Worm (Caenorhabditis elegans) whole organism, L1 larva: ENCODE measurements around the gene F26G5.1.
A peak's percentile ranks its signal among the peaks of the same experiment; 100 is the strongest.

Experiments
- C04F5.9 ChIP-seq: sonication (generic microtip); optimal IDR thresholded peaks from 2 replicates; lab custom pipeline; 2016; ENCODE audit warnings: missing genetic modification characterization, missing compliant biosample characterization
- alr-1 ChIP-seq: fragments of 200-800 bp; sonication (Bioruptor generic); optimal IDR thresholded peaks from 2 replicates; lab custom pipeline; 2018; ENCODE audit warnings: borderline replicate concordance, mild to moderate bottlenecking, missing genetic modification characterization, missing compliant biosample characterization
- aly-2 ChIP-seq: fragments of 150-350 bp; optimal IDR thresholded peaks from 2 replicates; lab custom pipeline; 2014; ENCODE audit warnings: missing biosample characterization, missing genetic modification characterization
- ceh-88 ChIP-seq: fragments of 200-800 bp; sonication (Bioruptor generic); IDR thresholded peaks from 2 replicates; pipeline ENCODE4 v1.3.6; 2022; ENCODE audit warnings: missing genetic modification characterization, missing compliant biosample characterization
- ces-1 ChIP-seq: fragments of 150-350 bp; optimal IDR thresholded peaks from 2 replicates; lab custom pipeline; 2014; ENCODE audit warnings: missing biosample characterization, missing genetic modification reagents, missing genetic modification characterization
- dsc-1 ChIP-seq: sonication (generic microtip); optimal IDR thresholded peaks from 2 replicates; lab custom pipeline; 2016; ENCODE audit warnings: mild to moderate bottlenecking, missing genetic modification characterization, missing compliant biosample characterization
- efl-1 ChIP-seq, 4 experiments: fragments of 150-350 bp; optimal IDR thresholded peaks in 3 of 4; peaks in 1 of 4; 1 replicate in 1 of 4; 2 replicates in 3 of 4; lab custom pipeline; 2014; ENCODE audit warnings: missing biosample characterization in 2 of 4, missing genetic modification characterization in 2 of 4, missing genetic modification reagents in 2 of 4
- egl-27 ChIP-seq, 2 experiments: fragments of 150-350 bp in 1 of 2; sonication (generic microtip); optimal IDR thresholded peaks; 3 replicates each; lab custom pipeline; 2017 to 2018; ENCODE audit warnings: missing biosample characterization in 2 of 2, missing genetic modification characterization in 2 of 2, missing genetic modification reagents in 2 of 2
- elt-2 ChIP-seq: sonication (generic microtip); optimal IDR thresholded peaks from 2 replicates; lab custom pipeline; 2016; ENCODE audit warnings: missing genetic modification characterization, mild to moderate bottlenecking, inconsistent platforms, missing compliant biosample characterization, missing genetic modification reagents
- fkh-10 ChIP-seq: sonication (generic microtip); optimal IDR thresholded peaks from 2 replicates; lab custom pipeline; 2017; ENCODE audit warnings: missing biosample characterization, missing genetic modification reagents, missing genetic modification characterization
- fkh-8 ChIP-seq: sonication (generic microtip); optimal IDR thresholded peaks from 2 replicates; lab custom pipeline; 2016; ENCODE audit warnings: mild to moderate bottlenecking, missing genetic modification characterization, missing compliant biosample characterization
- grh-1 ChIP-seq: fragments of 200-800 bp; sonication (Bioruptor generic); IDR thresholded peaks from 2 replicates; pipeline ENCODE4 v1.3.6; 2022; ENCODE audit warnings: missing genetic modification reagents, missing genetic modification characterization, missing compliant biosample characterization
- hlh-17 ChIP-seq: fragments of 200-800 bp; sonication (Bioruptor generic); optimal IDR thresholded peaks from 2 replicates; lab custom pipeline; 2018; ENCODE audit warnings: missing genetic modification characterization, mild to moderate bottlenecking, missing compliant biosample characterization, moderate library complexity, borderline replicate concordance
- irx-1 ChIP-seq: sonication (generic microtip); optimal IDR thresholded peaks from 2 replicates; lab custom pipeline; 2016; ENCODE audit warnings: missing genetic modification characterization, missing compliant biosample characterization
- jun-1 ChIP-seq: fragments of 150-350 bp; optimal IDR thresholded peaks from 2 replicates; lab custom pipeline; 2014; ENCODE audit warnings: missing biosample characterization, missing genetic modification reagents, missing genetic modification characterization
- lin-13 ChIP-seq: fragments of 150-350 bp; optimal IDR thresholded peaks from 2 replicates; lab custom pipeline; 2014; ENCODE audit warnings: missing biosample characterization, missing genetic modification reagents, missing genetic modification characterization
- lin-14 ChIP-seq: fragments of 200-800 bp; sonication (Bioruptor generic); optimal IDR thresholded peaks from 2 replicates; lab custom pipeline; 2018; ENCODE audit warnings: mild to moderate bottlenecking, missing genetic modification characterization, moderate library complexity, missing compliant biosample characterization
- lin-15B ChIP-seq: fragments of 150-350 bp; sonication (generic microtip); optimal IDR thresholded peaks from 3 replicates; lab custom pipeline; 2014; ENCODE audit warnings: missing biosample characterization, missing genetic modification characterization
- lin-35 ChIP-seq, 2 experiments: fragments of 150-350 bp; optimal IDR thresholded peaks; 2 replicates each; lab custom pipeline; 2014; ENCODE audit warnings: missing biosample characterization in 2 of 2, missing genetic modification characterization in 2 of 2, missing genetic modification reagents in 2 of 2
- lin-39 ChIP-seq: fragments of 150-350 bp; optimal IDR thresholded peaks from 2 replicates; lab custom pipeline; 2014; ENCODE audit warnings: missing biosample characterization, missing genetic modification reagents, missing genetic modification characterization
- lir-3 ChIP-seq: sonication (generic microtip); optimal IDR thresholded peaks from 2 replicates; lab custom pipeline; 2016; ENCODE audit warnings: mild to moderate bottlenecking, missing genetic modification characterization, moderate library complexity, missing compliant biosample characterization; ENCODE audit not compliant: poor library complexity
- mab-9 ChIP-seq: fragments of 200-800 bp; sonication (Bioruptor generic); IDR thresholded peaks from 2 replicates; pipeline ENCODE4 v1.3.6; 2022; ENCODE audit warnings: missing genetic modification reagents, missing genetic modification characterization, missing compliant biosample characterization
- nhr-12 ChIP-seq: sonication (generic microtip); optimal IDR thresholded peaks from 2 replicates; lab custom pipeline; 2017; ENCODE audit warnings: missing biosample characterization, missing genetic modification characterization
- nhr-19 ChIP-seq: fragments of 200-800 bp; sonication (Bioruptor generic); conservative IDR thresholded peaks from 2 replicates; pipeline ENCODE4 v1.3.6; 2022; ENCODE audit warnings: missing genetic modification characterization, missing compliant biosample characterization
- nhr-20 ChIP-seq: sonication (generic microtip); optimal IDR thresholded peaks from 2 replicates; lab custom pipeline; 2016; ENCODE audit warnings: mild to moderate bottlenecking, missing genetic modification characterization, missing compliant biosample characterization
- nhr-237 ChIP-seq: fragments of 150-350 bp; optimal IDR thresholded peaks from 2 replicates; lab custom pipeline; 2014; ENCODE audit warnings: missing biosample characterization, missing genetic modification characterization
- nhr-28 ChIP-seq: fragments of 150-350 bp; optimal IDR thresholded peaks from 2 replicates; lab custom pipeline; 2014; ENCODE audit warnings: missing biosample characterization, missing genetic modification characterization
- nhr-71 ChIP-seq: sonication (generic microtip); optimal IDR thresholded peaks from 2 replicates; lab custom pipeline; 2016; ENCODE audit warnings: mild to moderate bottlenecking, missing genetic modification characterization, moderate library complexity, missing compliant biosample characterization
- nhr-76 ChIP-seq: sonication (generic microtip); optimal IDR thresholded peaks from 2 replicates; lab custom pipeline; 2017; ENCODE audit warnings: missing biosample characterization, missing genetic modification characterization
- nhr-85 ChIP-seq: sonication (generic microtip); peaks from one replicate; lab custom pipeline; 2016; ENCODE audit warnings: missing genetic modification characterization, inconsistent platforms, missing compliant biosample characterization
- nhr-90 ChIP-seq: sonication (generic microtip); optimal IDR thresholded peaks from 2 replicates; lab custom pipeline; 2016; ENCODE audit warnings: mild to moderate bottlenecking, missing genetic modification characterization, missing compliant biosample characterization; ENCODE audit not compliant: poor library complexity
- pag-3 ChIP-seq: sonication (generic microtip); optimal IDR thresholded peaks from 2 replicates; lab custom pipeline; 2017; ENCODE audit warnings: missing genetic modification characterization, mild to moderate bottlenecking, missing compliant biosample characterization, antibody characterized with exemption, borderline replicate concordance; ENCODE audit not compliant: insufficient read depth
- skn-1 ChIP-seq: fragments of 150-350 bp; optimal IDR thresholded peaks from 2 replicates; lab custom pipeline; 2014; ENCODE audit warnings: missing biosample characterization, missing genetic modification characterization
- sox-4 ChIP-seq: sonication (generic microtip); optimal IDR thresholded peaks from 2 replicates; lab custom pipeline; 2016; ENCODE audit warnings: missing genetic modification characterization, missing compliant biosample characterization
- tbx-2 ChIP-seq: sonication (generic microtip); optimal IDR thresholded peaks from 2 replicates; lab custom pipeline; 2016; ENCODE audit warnings: missing genetic modification characterization, missing compliant biosample characterization
- tlp-1 ChIP-seq: fragments of 150-350 bp; optimal IDR thresholded peaks from 2 replicates; lab custom pipeline; 2014; ENCODE audit warnings: missing biosample characterization, missing genetic modification characterization
- unc-130 ChIP-seq: fragments of 150-350 bp; optimal IDR thresholded peaks from 2 replicates; lab custom pipeline; 2017; ENCODE audit warnings: missing biosample characterization, missing genetic modification characterization, inconsistent platforms
- xbp-1 ChIP-seq: sonication (generic microtip); optimal IDR thresholded peaks from 2 replicates; lab custom pipeline; 2016; ENCODE audit warnings: missing genetic modification characterization, missing compliant biosample characterization
- ztf-11 ChIP-seq, 2 experiments: sonication (generic microtip); optimal IDR thresholded peaks; 2 replicates each; lab custom pipeline; 2016 to 2017; ENCODE audit warnings: missing genetic modification characterization in 2 of 2, missing biosample characterization in 1 of 2, missing compliant biosample characterization in 1 of 2
- ztf-4 ChIP-seq: fragments of 150-350 bp; optimal IDR thresholded peaks from 2 replicates; lab custom pipeline; 2014; ENCODE audit warnings: missing biosample characterization, missing genetic modification characterization

F26G5.1 gene

ce11 chrV:5012193-5012853, 37.0 kb downstream of the F26G5.1 start, which contains the start of gene srr-6:
Gene srr-6, plus strand, starts transcription at chrV:5012803.
- TF ChIP-seq elt-2 (tag; lab: Kevin White, UChicago): peak; percentile 47
- no peak for TF ChIP-seq ztf-11 (tag; optimal IDR thresholded peaks at IDR 0.05; lab: Kevin White, UChicago)

ce11 chrV:5016728-5017127, 41.5 kb downstream of the F26G5.1 start:
- TF ChIP-seq ceh-88 (no peak), fkh-8 (tag; lab: Kevin White, UChicago) (peak; percentile 77), nhr-237 (tag; lab: Kevin White, UChicago) (peak; percentile 45), nhr-71 (tag; lab: Kevin White, UChicago) (peak; percentile 61)

- TF ChIP-seq egl-27 (tag; optimal IDR thresholded peaks at IDR 0.05; lab: Kevin White, UChicago): no peak
- no peak for TF ChIP-seq lin-13 (GFP tag; lab: Kevin White, UChicago)
- peak; percentile 92 for TF ChIP-seq elt-2 (tag; lab: Kevin White, UChicago)
- peak; percentile 3 for TF ChIP-seq nhr-71 (tag; lab: Kevin White, UChicago)
- TF ChIP-seq tbx-2 (tag; lab: Kevin White, UChicago): no peak
- no peak for TF ChIP-seq fkh-10 (GFP tag; lab: Kevin White, UChicago)
- no peak for TF ChIP-seq nhr-76 (tag; lab: Kevin White, UChicago)
- peak; percentile 66 for TF ChIP-seq tlp-1 (tag; lab: Kevin White, UChicago)
- TF ChIP-seq nhr-12: no peak
- TF ChIP-seq dsc-1 (tag; lab: Kevin White, UChicago): no peak
- TF ChIP-seq nhr-20 (tag; lab: Kevin White, UChicago): peak; percentile 10
- TF ChIP-seq ztf-4: no peak
- no peak for TF ChIP-seq efl-1 (optimal IDR thresholded peaks at IDR 0.05; lab: Kevin White, UChicago)
- no peak for TF ChIP-seq efl-1 (GFP tag; optimal IDR thresholded peaks at IDR 0.05 in 1 of 2; lab: Kevin White, UChicago)
- no peak for TF ChIP-seq aly-2
- TF ChIP-seq C04F5.9 (tag; lab: Kevin White, UChicago): no peak
- TF ChIP-seq jun-1: peak; percentile 20
- peak in 1 of 2 experiments; percentile 13 for TF ChIP-seq lin-35 (GFP tag; optimal IDR thresholded peaks at IDR 0.05; lab: Kevin White, UChicago)
- no peak for TF ChIP-seq nhr-19 (GFP tag; lab: Robert Waterston, UW)
- peak; percentile 35 for TF ChIP-seq nhr-90 (tag; lab: Kevin White, UChicago)
These were observed 42.8 kb downstream of the F26G5.1 start for ce11 chrV:5018067-5018466.

ce11 chrV:5018810-5019274, 43.6 kb downstream of the F26G5.1 start, which contains the start of gene srr-4:
Gene srr-4, plus strand, starts transcription at chrV:5019224.
- TF ChIP-seq hlh-17 (GFP tag; lab: Kevin White, UChicago) (no peak), nhr-85 (tag; lab: Kevin White, UChicago) (no peak), nhr-71 (tag; lab: Kevin White, UChicago) (peak; percentile 20), mab-9 (no peak), alr-1 (no peak), lir-3 (no peak), sox-4 (tag; lab: Kevin White, UChicago) (no peak), pag-3 (tag; lab: Kevin White, UChicago) (no peak), lin-39 (no peak), ceh-88 (no peak), fkh-8 (tag; lab: Kevin White, UChicago) (peak; percentile 13), ces-1 (GFP tag; lab: Kevin White, UChicago) (no peak), grh-1 (GFP tag; lab: Robert Waterston, UW) (no peak), unc-130 (no peak), lin-14 (GFP tag; lab: Kevin White, UChicago) (no peak), nhr-28 (tag; lab: Kevin White, UChicago) (no peak), irx-1 (tag; lab: Kevin White, UChicago) (no peak), xbp-1 (tag; lab: Kevin White, UChicago) (no peak), lin-15B (tag; lab: Kevin White, UChicago) (no peak), nhr-19 (GFP tag; lab: Robert Waterston, UW) (no peak), fkh-10 (GFP tag; lab: Kevin White, UChicago) (no peak), skn-1 (tag; lab: Kevin White, UChicago) (peak; percentile 79)
